Worm (Caenorhabditis elegans): ENCODE measurements around the gene Y17G9B.8.
A peak's percentile ranks its signal among the peaks of the same experiment; 100 is the strongest.

The Y17G9B.8 gene

ce11 chrIV:4748408-4749105, 10.1 kb downstream of the Y17G9B.8 start, which contains the start of gene cyc-2.1 (continued):
- TF ChIP-seq lsy-2 (tag; optimal IDR thresholded peaks at IDR 0.05) (peak; percentile 80 to 91), elt-3 (tag; optimal IDR thresholded peaks at IDR 0.05) (peak in 2 of 6 experiments; percentile 12 to 38), fkh-4 (tag; optimal IDR thresholded peaks at IDR 0.05; ENCODE audit: borderline replicate concordance) (no peak), elt-2 (tag; optimal IDR thresholded peaks at IDR 0.05) (peak; percentile 28), dpl-1 (GFP tag; optimal IDR thresholded peaks at IDR 0.05) (peak in 2 of 3 experiments; percentile 34)

DNA sequence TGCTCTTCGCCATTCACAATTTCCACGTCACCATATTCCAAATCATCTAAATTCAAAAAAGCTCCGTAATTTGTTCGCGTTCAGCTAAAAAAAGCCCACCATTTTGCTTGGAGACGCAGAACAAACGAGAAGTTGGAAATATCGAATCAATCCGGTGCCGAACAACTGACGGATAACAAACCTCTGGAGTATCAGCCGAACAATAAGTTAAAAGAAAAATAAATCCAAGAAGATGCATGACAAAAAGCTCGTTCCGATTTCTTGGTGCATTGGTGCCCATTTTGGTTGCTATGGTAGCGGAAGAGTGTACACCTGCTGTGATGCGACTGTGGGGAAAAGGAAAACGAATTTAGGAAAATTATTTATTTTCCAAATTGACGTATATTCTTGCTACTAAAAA, 11.1 kb downstream of the Y17G9B.8 start, which contains the start of gene tctn-1:
Gene tctn-1 (minus strand): TSS at position 280 of the 400 bp plus-strand sequence.
- TF ChIP-seq nhr-85 (tag), result peak; percentile 55
- TF ChIP-seq pqm-1 (tag; optimal IDR thresholded peaks at IDR 0.05), result no peak
- no peak for TF ChIP-seq ama-1 (optimal IDR thresholded peaks at IDR 0.05)
- no peak for TF ChIP-seq Y116A8C.19 (tag; optimal IDR thresholded peaks at IDR 0.05; ENCODE audit: borderline replicate concordance)
- no peak for TF ChIP-seq mep-1 (tag; optimal IDR thresholded peaks at IDR 0.05)
- peak; percentile 43 to 51 for TF ChIP-seq lsy-2 (tag; optimal IDR thresholded peaks at IDR 0.05)
- no peak for TF ChIP-seq nhr-237 (tag; optimal IDR thresholded peaks at IDR 0.05)
- TF ChIP-seq nhr-28 (tag; optimal IDR thresholded peaks at IDR 0.05), result no peak
- TF ChIP-seq sup-37 (GFP tag; optimal IDR thresholded peaks at IDR 0.05), result no peak
- TF ChIP-seq rnt-1 (tag; optimal IDR thresholded peaks at IDR 0.05), result peak; percentile 63
- TF ChIP-seq unc-98 (GFP tag; IDR thresholded peaks at IDR 0.05), result no peak
- no peak for TF ChIP-seq xbp-1 (tag; optimal IDR thresholded peaks at IDR 0.05)
- no peak for TF ChIP-seq pax-3 (tag; optimal IDR thresholded peaks at IDR 0.05)
- TF ChIP-seq lin-14 (GFP tag; optimal IDR thresholded peaks at IDR 0.05), result no peak
- no peak for TF ChIP-seq aly-2 (tag; optimal IDR thresholded peaks at IDR 0.05)
- TF ChIP-seq zip-4 (GFP tag; optimal IDR thresholded peaks at IDR 0.05), result no peak
- no peak for TF ChIP-seq snpc-4 (tag; optimal IDR thresholded peaks at IDR 0.05)
- TF ChIP-seq swsn-7 (tag; optimal IDR thresholded peaks at IDR 0.05), result peak; percentile 2
- no peak for TF ChIP-seq egl-27 (tag; optimal IDR thresholded peaks at IDR 0.05)
- no peak for TF ChIP-seq ces-1 (GFP tag; optimal IDR thresholded peaks at IDR 0.05)
- TF ChIP-seq ztf-4 (tag; optimal IDR thresholded peaks at IDR 0.05), result no peak
- TF ChIP-seq nhr-20 (tag; optimal IDR thresholded peaks at IDR 0.05), result peak; percentile 20
- TF ChIP-seq zag-1 (tag; optimal IDR thresholded peaks at IDR 0.05), result no peak
- no peak for TF ChIP-seq tbx-2 (tag; optimal IDR thresholded peaks at IDR 0.05)
- TF ChIP-seq nhr-12 (tag; optimal IDR thresholded peaks at IDR 0.05), result no peak
- TF ChIP-seq efl-3 (GFP tag; optimal IDR thresholded peaks at IDR 0.05), result no peak
- TF ChIP-seq unc-130 (tag; optimal IDR thresholded peaks at IDR 0.05), result peak; percentile 22
- no peak for TF ChIP-seq lin-15B (tag; optimal IDR thresholded peaks at IDR 0.05)
- TF ChIP-seq efl-1 (optimal IDR thresholded peaks at IDR 0.05), result no peak
- TF ChIP-seq efl-1 (GFP tag; optimal IDR thresholded peaks at IDR 0.05 in 1 of 2), result peak in 1 of 2 experiments; percentile 35
- no peak for TF ChIP-seq hpl-2 (GFP tag; optimal IDR thresholded peaks at IDR 0.05)
- TF ChIP-seq nhr-71 (tag; optimal IDR thresholded peaks at IDR 0.05), result peak; percentile 50

ce11 chrIV:4745422-4745821, 13.2 kb downstream of the Y17G9B.8 start, which contains the start of gene timm-17B.1:
TSS of gene timm-17B.1 (minus strand) at chrIV:4745492.
- no peak for TF ChIP-seq unc-130 (tag; optimal IDR thresholded peaks at IDR 0.05)
- peak; percentile 49 for TF ChIP-seq skn-1 (tag; optimal IDR thresholded peaks at IDR 0.05)
- TF ChIP-seq nhr-84 (tag; optimal IDR thresholded peaks at IDR 0.05), result no peak
- no peak for TF ChIP-seq ceh-8 (GFP tag; optimal IDR thresholded peaks at IDR 0.05)
- TF ChIP-seq ets-5 (GFP tag; IDR thresholded peaks at IDR 0.05), result no peak
- TF ChIP-seq sox-4 (tag; optimal IDR thresholded peaks at IDR 0.05), result peak; percentile 44
- TF ChIP-seq lsy-2 (tag; optimal IDR thresholded peaks at IDR 0.05), result peak; percentile 96
- TF ChIP-seq unc-86 (tag; optimal IDR thresholded peaks at IDR 0.05), result peak; percentile 48
- no peak for TF ChIP-seq mef-2 (tag; optimal IDR thresholded peaks at IDR 0.05)
- no peak for TF ChIP-seq vab-15 (tag; optimal IDR thresholded peaks at IDR 0.05)
- TF ChIP-seq lin-15B (tag; optimal IDR thresholded peaks at IDR 0.05), result peak; percentile 50
- TF ChIP-seq nhr-19 (GFP tag; conservative IDR thresholded peaks at IDR 0.05), result peak; percentile 82
- TF ChIP-seq mdl-1 (tag; optimal IDR thresholded peaks at IDR 0.05), result peak in 1 of 2 experiments; percentile 56
- TF ChIP-seq nhr-12 (tag; optimal IDR thresholded peaks at IDR 0.05), result no peak
- peak; percentile 76 for TF ChIP-seq nhr-90 (tag; optimal IDR thresholded peaks at IDR 0.05; ENCODE audit: poor library complexity)
- TF ChIP-seq blmp-1 (tag; optimal IDR thresholded peaks at IDR 0.05), result no peak
- peak; percentile 81 for TF ChIP-seq xbp-1 (tag; optimal IDR thresholded peaks at IDR 0.05)
- TF ChIP-seq C16A3.4 (tag; optimal IDR thresholded peaks at IDR 0.05), result peak; percentile 79
- TF ChIP-seq hlh-17 (GFP tag; optimal IDR thresholded peaks at IDR 0.05; ENCODE audit: borderline replicate concordance), result no peak
- peak; percentile 26 for TF ChIP-seq elt-2 (tag; optimal IDR thresholded peaks at IDR 0.05)
- no peak for TF ChIP-seq nhr-28 (tag; optimal IDR thresholded peaks at IDR 0.05)

All from whole organism, L1 larva.